Worm (Caenorhabditis elegans) whole organism, late embryonic: Measurements from ENCODE around the gene C25D7.16.
A peak's percentile ranks its signal among the peaks of the same experiment; 100 is the strongest.

Source experiments
- C08G9.2 ChIP-seq: sonication (generic microtip); optimal IDR thresholded peaks from 2 replicates; lab custom pipeline; 2016; ENCODE audit warnings: mild to moderate bottlenecking, missing genetic modification characterization, moderate library complexity, missing compliant biosample characterization
- F13H6.1 ChIP-seq: sonication (generic microtip); optimal IDR thresholded peaks from 2 replicates; lab custom pipeline; 2016; ENCODE audit warnings: missing genetic modification characterization, missing compliant biosample characterization
- K02D7.2 ChIP-seq: sonication (generic microtip); optimal IDR thresholded peaks from 2 replicates; lab custom pipeline; 2017; ENCODE audit warnings: mild to moderate bottlenecking, missing genetic modification characterization, missing compliant biosample characterization
- K09A11.1 ChIP-seq: sonication (generic microtip); optimal IDR thresholded peaks from 2 replicates; lab custom pipeline; 2017; ENCODE audit warnings: antibody characterized with exemption, mild to moderate bottlenecking, missing genetic modification characterization, missing compliant biosample characterization; ENCODE audit not compliant: insufficient read depth
- ahr-1 ChIP-seq: sonication (generic microtip); optimal IDR thresholded peaks from 2 replicates; lab custom pipeline; 2016; ENCODE audit warnings: missing genetic modification characterization, missing compliant biosample characterization
- ceh-14 ChIP-seq: sonication (generic microtip); optimal IDR thresholded peaks from 2 replicates; lab custom pipeline; 2016; ENCODE audit warnings: missing genotype, missing genetic modification characterization, missing compliant biosample characterization
- ceh-19 ChIP-seq: fragments of 200-800 bp; sonication (Bioruptor generic); optimal IDR thresholded peaks from 2 replicates; lab custom pipeline; 2018; ENCODE audit warnings: mild to moderate bottlenecking, missing genetic modification characterization, missing compliant biosample characterization
- ceh-2 ChIP-seq: sonication (generic microtip); optimal IDR thresholded peaks from 2 replicates; lab custom pipeline; 2016; ENCODE audit warnings: missing genotype, missing genetic modification characterization, missing compliant biosample characterization
- ceh-22 ChIP-seq: sonication (generic microtip); optimal IDR thresholded peaks from 2 replicates; lab custom pipeline; 2017; ENCODE audit warnings: missing biosample characterization, missing genetic modification characterization
- ceh-24 ChIP-seq: sonication (generic microtip); optimal IDR thresholded peaks from 2 replicates; lab custom pipeline; 2016; ENCODE audit warnings: mild to moderate bottlenecking, missing genetic modification characterization, missing compliant biosample characterization
- ceh-34 ChIP-seq: sonication (generic microtip); optimal IDR thresholded peaks from 2 replicates; lab custom pipeline; 2016; ENCODE audit warnings: mild to moderate bottlenecking, missing genetic modification characterization, missing compliant biosample characterization
- ceh-6 ChIP-seq: fragments of 200-800 bp; sonication (Bioruptor generic); optimal IDR thresholded peaks from 2 replicates; lab custom pipeline; 2018; ENCODE audit warnings: mild to moderate bottlenecking, missing genetic modification characterization, missing compliant biosample characterization
- dmd-4 ChIP-seq: sonication (generic microtip); optimal IDR thresholded peaks from 2 replicates; lab custom pipeline; 2016; ENCODE audit warnings: borderline replicate concordance, missing genetic modification characterization, missing compliant biosample characterization
- dve-1 ChIP-seq: sonication (generic microtip); optimal IDR thresholded peaks from 2 replicates; lab custom pipeline; 2017; ENCODE audit warnings: antibody characterized with exemption, mild to moderate bottlenecking, missing genetic modification characterization, missing compliant biosample characterization
- eyg-1 ChIP-seq: sonication (generic microtip); optimal IDR thresholded peaks from 2 replicates; lab custom pipeline; 2016; ENCODE audit warnings: missing genotype, missing genetic modification characterization, missing compliant biosample characterization
- fkh-10 ChIP-seq: fragments of 150-350 bp; optimal IDR thresholded peaks from 2 replicates; lab custom pipeline; 2014; ENCODE audit warnings: missing biosample characterization, missing genetic modification reagents, missing genetic modification characterization
- fkh-6 ChIP-seq: sonication (generic microtip); optimal IDR thresholded peaks from 2 replicates; lab custom pipeline; 2016; ENCODE audit warnings: missing genetic modification characterization, missing compliant biosample characterization
- gmeb-2 ChIP-seq: sonication (generic microtip); optimal IDR thresholded peaks from 2 replicates; lab custom pipeline; 2016; ENCODE audit warnings: missing genetic modification characterization, inconsistent platforms, missing compliant biosample characterization
- hlh-13 ChIP-seq: fragments of 200-800 bp; sonication (Bioruptor generic); optimal IDR thresholded peaks from 2 replicates; lab custom pipeline; 2018; ENCODE audit warnings: mild to moderate bottlenecking, missing genetic modification characterization, missing compliant biosample characterization
- hlh-15 ChIP-seq: sonication (generic microtip); optimal IDR thresholded peaks from 2 replicates; lab custom pipeline; 2016; ENCODE audit warnings: missing genetic modification characterization, missing compliant biosample characterization
- hlh-30 ChIP-seq: sonication (generic microtip); optimal IDR thresholded peaks from 2 replicates; lab custom pipeline; 2017; ENCODE audit warnings: antibody characterized with exemption, missing genetic modification characterization, missing compliant biosample characterization; ENCODE audit not compliant: insufficient read depth
- hlh-6 ChIP-seq: sonication (generic microtip); optimal IDR thresholded peaks from 2 replicates; lab custom pipeline; 2016; ENCODE audit warnings: missing genotype, missing genetic modification characterization, missing compliant biosample characterization
- hlh-8 ChIP-seq: sonication (generic microtip); optimal IDR thresholded peaks from 2 replicates; lab custom pipeline; 2016; ENCODE audit warnings: missing genotype, missing genetic modification characterization, missing compliant biosample characterization
- lim-6 ChIP-seq: sonication (generic microtip); optimal IDR thresholded peaks from 2 replicates; lab custom pipeline; 2016; ENCODE audit warnings: missing genetic modification characterization, missing compliant biosample characterization
- madf-2 ChIP-seq: sonication (generic microtip); optimal IDR thresholded peaks from 2 replicates; lab custom pipeline; 2017; ENCODE audit warnings: missing genetic modification characterization, missing compliant biosample characterization
- mec-3 ChIP-seq: sonication (generic microtip); optimal IDR thresholded peaks from 2 replicates; lab custom pipeline; 2016; ENCODE audit warnings: borderline replicate concordance, missing genetic modification characterization, missing compliant biosample characterization
- nfya-1 ChIP-seq: sonication (generic microtip); optimal IDR thresholded peaks from 2 replicates; lab custom pipeline; 2017; ENCODE audit warnings: missing genetic modification characterization, mild to moderate bottlenecking, missing compliant biosample characterization, antibody characterized with exemption, moderate library complexity
- nhr-11 ChIP-seq: fragments of 150-350 bp; optimal IDR thresholded peaks from 2 replicates; lab custom pipeline; 2014; ENCODE audit warnings: missing biosample characterization, missing genetic modification characterization
- nhr-232 ChIP-seq: sonication (generic microtip); optimal IDR thresholded peaks from 2 replicates; lab custom pipeline; 2016; ENCODE audit warnings: missing genetic modification characterization, missing compliant biosample characterization
- npax-4 ChIP-seq: sonication (generic microtip); optimal IDR thresholded peaks from 2 replicates; lab custom pipeline; 2016; ENCODE audit warnings: missing genetic modification characterization, missing compliant biosample characterization
- pax-1 ChIP-seq: fragments of 150-350 bp; optimal IDR thresholded peaks from 2 replicates; lab custom pipeline; 2014; ENCODE audit warnings: missing biosample characterization, missing genetic modification characterization
- pha-2 ChIP-seq: sonication (generic microtip); optimal IDR thresholded peaks from 2 replicates; lab custom pipeline; 2017; ENCODE audit warnings: mild to moderate bottlenecking, missing genetic modification characterization, missing compliant biosample characterization
- pros-1 ChIP-seq: fragments of 150-350 bp; optimal IDR thresholded peaks from 2 replicates; lab custom pipeline; 2014; ENCODE audit warnings: missing biosample characterization, missing genetic modification reagents, missing genetic modification characterization
- ref-2 ChIP-seq: sonication (generic microtip); optimal IDR thresholded peaks from 2 replicates; lab custom pipeline; 2016; ENCODE audit warnings: missing genetic modification characterization, missing compliant biosample characterization
- rnt-1 ChIP-seq: sonication (generic microtip); optimal IDR thresholded peaks from 2 replicates; lab custom pipeline; 2016; ENCODE audit warnings: missing genetic modification characterization, missing compliant biosample characterization
- sdc-2 ChIP-seq: sonication (generic microtip); optimal IDR thresholded peaks from 2 replicates; lab custom pipeline; 2016; ENCODE audit warnings: missing genotype, missing genetic modification characterization, missing compliant biosample characterization
- sox-2 ChIP-seq: fragments of 200-800 bp; sonication (Bioruptor generic); IDR thresholded peaks from 2 replicates; pipeline ENCODE4 v1.3.6; 2022; ENCODE audit warnings: missing genetic modification reagents, missing genetic modification characterization, missing compliant biosample characterization
- sox-4 ChIP-seq: sonication (generic microtip); optimal IDR thresholded peaks from 2 replicates; lab custom pipeline; 2017; ENCODE audit warnings: mild to moderate bottlenecking, missing genetic modification characterization, inconsistent platforms, missing compliant biosample characterization
- syd-9 ChIP-seq: sonication (generic microtip); optimal IDR thresholded peaks from 2 replicates; lab custom pipeline; 2016; ENCODE audit warnings: mild to moderate bottlenecking, missing genetic modification characterization, moderate library complexity, missing compliant biosample characterization
- ttx-3 ChIP-seq: sonication (generic microtip); optimal IDR thresholded peaks from 2 replicates; lab custom pipeline; 2016; ENCODE audit warnings: missing genetic modification reagents, missing genetic modification characterization, missing compliant biosample characterization
- unc-42 ChIP-seq: sonication (generic microtip); optimal IDR thresholded peaks from 2 replicates; lab custom pipeline; 2016; ENCODE audit warnings: missing genotype, missing genetic modification characterization, missing compliant biosample characterization
- unc-55 ChIP-seq: sonication (generic microtip); optimal IDR thresholded peaks from 2 replicates; lab custom pipeline; 2017; ENCODE audit warnings: missing biosample characterization, missing genetic modification reagents, missing genetic modification characterization
- unc-86 ChIP-seq: sonication (generic microtip); optimal IDR thresholded peaks from 2 replicates; lab custom pipeline; 2016; ENCODE audit warnings: missing genetic modification characterization, missing compliant biosample characterization
- zip-5 ChIP-seq: sonication (generic microtip); optimal IDR thresholded peaks from 2 replicates; lab custom pipeline; 2016; ENCODE audit warnings: missing genetic modification characterization, missing compliant biosample characterization
- ztf-16 ChIP-seq: sonication (generic microtip); optimal IDR thresholded peaks from 2 replicates; lab custom pipeline; 2017; ENCODE audit warnings: missing genetic modification characterization, missing compliant biosample characterization

C25D7.16 gene

ce11 chrV:15059534-15059933 lies 3.6 kb downstream of the C25D7.16 start, which contains the start of the genes mcm-3 and C25D7.15:
Gene mcm-3, minus strand, starts transcription at chrV:15059599.
Gene C25D7.15, plus strand, starts transcription at chrV:15059808.
- TF ChIP-seq pax-1 (tag; lab: Kevin White, UChicago) = no peak
- TF ChIP-seq ceh-19 (GFP tag; lab: Kevin White, UChicago) = no peak
- TF ChIP-seq C08G9.2 (tag; lab: Kevin White, UChicago) = no peak
- no peak for TF ChIP-seq sox-4 (tag; lab: Kevin White, UChicago)
- TF ChIP-seq hlh-6 = no peak

ce11 chrV:15060595-15060994 lies 4.6 kb downstream of the C25D7.16 start:
- TF ChIP-seq ztf-16 (tag; lab: Kevin White, UChicago) (no peak), ref-2 (no peak), zip-5 (no peak), sdc-2 (tag; lab: Kevin White, UChicago) (no peak), hlh-15 (tag; lab: Kevin White, UChicago) (no peak), unc-42 (tag; lab: Kevin White, UChicago) (no peak), mec-3 (tag; lab: Kevin White, UChicago) (no peak), lim-6 (no peak), dmd-4 (no peak)

ce11 chrV:15063987-15064386 lies 8.0 kb downstream of the C25D7.16 start, which contains the start of gene rap-2:
Gene rap-2, minus strand, starts transcription at chrV:15064087.
- TF ChIP-seq gmeb-2 (tag; lab: Kevin White, UChicago) = no peak
- TF ChIP-seq fkh-6 (tag; lab: Kevin White, UChicago) = no peak
- TF ChIP-seq fkh-10 (GFP tag; lab: Kevin White, UChicago) = no peak
- no peak for TF ChIP-seq hlh-15 (tag; lab: Kevin White, UChicago)
- TF ChIP-seq hlh-8 (tag; lab: Kevin White, UChicago) = no peak
- no peak for TF ChIP-seq unc-86 (tag; lab: Kevin White, UChicago)
- TF ChIP-seq nfya-1 (tag; lab: Kevin White, UChicago) = no peak
- no peak for TF ChIP-seq syd-9
- TF ChIP-seq unc-42 (tag; lab: Kevin White, UChicago) = no peak
- TF ChIP-seq ref-2 = no peak
- TF ChIP-seq F13H6.1 (tag; lab: Kevin White, UChicago) = no peak
- no peak for TF ChIP-seq rnt-1
- no peak for TF ChIP-seq sox-2 (GFP tag; lab: Robert Waterston, UW)
- TF ChIP-seq ahr-1 (tag; lab: Kevin White, UChicago) = no peak
- no peak for TF ChIP-seq K02D7.2

ce11 chrV:15065068-15065744 lies 9.2 kb downstream of the C25D7.16 start, which contains the start of gene C25D7.9:
Gene C25D7.9, plus strand, starts transcription at chrV:15065135.
- TF ChIP-seq ceh-14 (tag; lab: Kevin White, UChicago) (no peak), ceh-2 (tag; lab: Kevin White, UChicago) (no peak), ceh-34 (peak; percentile 32), hlh-13 (GFP tag; lab: Kevin White, UChicago) (no peak), eyg-1 (no peak), sox-2 (GFP tag; lab: Robert Waterston, UW) (no peak; the same call in none of the 2 replicates), madf-2 (tag; lab: Kevin White, UChicago) (no peak), hlh-30 (tag; lab: Kevin White, UChicago) (no peak), ttx-3 (no peak), sdc-2 (tag; lab: Kevin White, UChicago) (peak; percentile 20), K09A11.1 (tag; lab: Kevin White, UChicago) (no peak), sox-4 (tag; lab: Kevin White, UChicago) (no peak), nfya-1 (tag; lab: Kevin White, UChicago) (no peak), unc-55 (GFP tag; lab: Kevin White, UChicago) (no peak), unc-42 (tag; lab: Kevin White, UChicago) (peak; percentile 47), mec-3 (tag; lab: Kevin White, UChicago) (no peak), ceh-19 (GFP tag; lab: Kevin White, UChicago) (peak; percentile 46), ceh-24 (tag; lab: Kevin White, UChicago) (no peak), nhr-11 (tag; lab: Kevin White, UChicago) (no peak), nhr-232 (tag; lab: Kevin White, UChicago) (no peak), ref-2 (peak; percentile 22), fkh-10 (GFP tag; lab: Kevin White, UChicago) (no peak), ceh-6 (GFP tag; lab: Kevin White, UChicago) (no peak), pha-2 (no peak), dve-1 (no peak), lim-6 (no peak), hlh-6 (peak; percentile 16), npax-4 (tag; lab: Kevin White, UChicago) (no peak), ceh-22 (no peak), pros-1 (tag; lab: Kevin White, UChicago) (no peak)
